Fruit fly (Drosophila melanogaster) whole organism, embryonic: ENCODE results near the gene CG8379.

Experiments
- ATbp ChIP-seq: fragments of 200-800 bp; sonication (Bioruptor generic); optimal IDR thresholded peaks from 2 replicates; lab custom pipeline; 2017; ENCODE audit warnings: missing biosample characterization, mild to moderate bottlenecking, missing genetic modification characterization, missing genetic modification reagents
- BEAF-32 ChIP-seq: fragments of 200-800 bp; sonication (Bioruptor generic); optimal IDR thresholded peaks from 3 replicates; lab custom pipeline; 2017; ENCODE audit warnings: missing biosample characterization, missing genetic modification characterization, mild to moderate bottlenecking, moderate library complexity, missing genetic modification reagents
- CG10462 ChIP-seq: fragments of 200-800 bp; sonication (Bioruptor generic); optimal IDR thresholded peaks from 2 replicates; lab custom pipeline; 2016; ENCODE audit warnings: missing biosample characterization, missing genetic modification characterization
- CG12299 ChIP-seq: fragments of 200-800 bp; sonication (Bioruptor generic); optimal IDR thresholded peaks from 2 replicates; lab custom pipeline; 2018; ENCODE audit warnings: missing biosample characterization, mild to moderate bottlenecking, missing genetic modification characterization
- CG14050 ChIP-seq: fragments of 200-800 bp; sonication (Bioruptor generic); IDR thresholded peaks from 3 replicates; pipeline ENCODE4 v1.3.6; 2022; ENCODE audit warnings: missing biosample characterization, missing genetic modification characterization
- CG17186 ChIP-seq: fragments of 200-800 bp; sonication (Bioruptor generic); optimal IDR thresholded peaks from 3 replicates; lab custom pipeline; 2017; ENCODE audit warnings: missing biosample characterization, missing genetic modification reagents, missing genetic modification characterization
- CG17361 ChIP-seq: fragments of 200-800 bp; sonication (Bioruptor generic); IDR thresholded peaks from 3 replicates; pipeline ENCODE4 v1.3.6; 2022; ENCODE audit warnings: missing biosample characterization, missing genetic modification characterization
- CG2116 ChIP-seq: fragments of 200-800 bp; sonication (Bioruptor generic); optimal IDR thresholded peaks from 3 replicates; lab custom pipeline; 2018; ENCODE audit warnings: missing biosample characterization, mild to moderate bottlenecking, missing genetic modification characterization
- CG32767 ChIP-seq: fragments of 200-800 bp; sonication (Bioruptor generic); IDR thresholded peaks from 2 replicates; pipeline ENCODE4 v1.3.6; 2022; ENCODE audit warnings: missing biosample characterization, missing genetic modification characterization
- CG34224 ChIP-seq: fragments of 200-800 bp; sonication (Bioruptor generic); IDR thresholded peaks from 3 replicates; pipeline ENCODE4 v1.3.6; 2022; ENCODE audit warnings: missing biosample characterization, missing genetic modification characterization; ENCODE audit not compliant: partially characterized antibody
- CG6791 ChIP-seq: fragments of 200-800 bp; sonication (Bioruptor generic); IDR thresholded peaks from 3 replicates; pipeline ENCODE4 v1.3.6; 2022; ENCODE audit warnings: missing biosample characterization, missing genetic modification characterization; ENCODE audit not compliant: partially characterized antibody
- CG7745 ChIP-seq: fragments of 200-800 bp; sonication (Bioruptor generic); optimal IDR thresholded peaks from 2 replicates; lab custom pipeline; 2018; ENCODE audit warnings: missing biosample characterization, mild to moderate bottlenecking, missing genetic modification characterization, moderate library complexity
- CG7786 ChIP-seq: fragments of 200-800 bp; sonication (Bioruptor generic); optimal IDR thresholded peaks from 2 replicates; lab custom pipeline; 2016; ENCODE audit warnings: missing biosample characterization, missing genetic modification characterization
- CG7928 ChIP-seq: fragments of 200-800 bp; sonication (Bioruptor generic); optimal IDR thresholded peaks from 2 replicates; lab custom pipeline; 2017; ENCODE audit warnings: missing biosample characterization, mild to moderate bottlenecking, missing genetic modification characterization
- CG7963 ChIP-seq: fragments of 200-800 bp; sonication (Bioruptor generic); IDR thresholded peaks from 3 replicates; pipeline ENCODE4 v1.3.6; 2022; ENCODE audit warnings: missing biosample characterization, missing genetic modification characterization; ENCODE audit not compliant: partially characterized antibody
- CG8765 ChIP-seq: fragments of 200-800 bp; sonication (Bioruptor generic); IDR thresholded peaks from 2 replicates; pipeline ENCODE4 v1.3.6; 2022; ENCODE audit warnings: missing biosample characterization, missing genetic modification characterization
- CG9797 ChIP-seq: fragments of 200-800 bp; sonication (Bioruptor generic); optimal IDR thresholded peaks from 3 replicates; lab custom pipeline; 2018; ENCODE audit warnings: missing biosample characterization, mild to moderate bottlenecking, missing genetic modification characterization
- D ChIP-seq, 2 experiments: fragments of 200-800 bp in 1 of 2; fragments of >200 bp in 1 of 2; sonication (Bioruptor generic) in 1 of 2; optimal IDR thresholded peaks; 2 replicates in 1 of 2; 3 replicates in 1 of 2; lab custom pipeline; 2017; ENCODE audit warnings: mild to moderate bottlenecking in 1 of 2, missing biosample characterization in 1 of 2, missing genetic modification characterization in 1 of 2, missing genetic modification reagents in 1 of 2
- E2f2 ChIP-seq: fragments of 200-800 bp; sonication (Bioruptor generic); IDR thresholded peaks from 2 replicates; pipeline ENCODE4 v1.3.6; 2022; ENCODE audit warnings: missing biosample characterization, missing genetic modification characterization
- Elba2 ChIP-seq: fragments of 200-800 bp; sonication (Bioruptor generic); optimal IDR thresholded peaks from 3 replicates; lab custom pipeline; 2016; ENCODE audit warnings: missing biosample characterization, missing genetic modification characterization
- HLH4C ChIP-seq: fragments of 200-800 bp; sonication (Bioruptor generic); IDR thresholded peaks from 3 replicates; pipeline ENCODE4 v1.3.6; 2022; ENCODE audit warnings: missing biosample characterization, missing genetic modification characterization; ENCODE audit not compliant: partially characterized antibody
- Jarid2 ChIP-seq: fragments of 200-800 bp; sonication (Bioruptor generic); optimal IDR thresholded peaks from 3 replicates; lab custom pipeline; 2017; ENCODE audit warnings: mild to moderate bottlenecking, missing biosample characterization, missing genetic modification reagents, missing genetic modification characterization
- Kr ChIP-seq: fragments of 200-800 bp; sonication (Bioruptor generic); optimal IDR thresholded peaks from 2 replicates; lab custom pipeline; 2017; ENCODE audit warnings: missing biosample characterization, mild to moderate bottlenecking, missing genetic modification characterization
- Lim3 ChIP-seq: fragments of 200-800 bp; sonication (Bioruptor generic); IDR thresholded peaks from 2 replicates; pipeline ENCODE4 v1.3.6; 2022; ENCODE audit warnings: missing biosample characterization, missing genetic modification characterization
- Meics ChIP-seq: fragments of 200-800 bp; sonication (Bioruptor generic); optimal IDR thresholded peaks from 2 replicates; lab custom pipeline; 2017; ENCODE audit warnings: missing biosample characterization, mild to moderate bottlenecking, missing genetic modification characterization
- Myb ChIP-seq: fragments of 200-800 bp; sonication (Bioruptor generic); optimal IDR thresholded peaks from 2 replicates; lab custom pipeline; 2016; ENCODE audit warnings: missing biosample characterization, missing genetic modification characterization
- ab ChIP-seq: fragments of 200-800 bp; sonication (Bioruptor generic); optimal IDR thresholded peaks from 2 replicates; lab custom pipeline; 2016; ENCODE audit warnings: missing biosample characterization, missing genetic modification characterization
- ac ChIP-seq: fragments of 200-800 bp; sonication (Bioruptor generic); optimal IDR thresholded peaks from 3 replicates; lab custom pipeline; 2017; ENCODE audit warnings: missing biosample characterization, mild to moderate bottlenecking, missing genetic modification characterization
- ara ChIP-seq: fragments of 200-800 bp; sonication (Bioruptor generic); IDR thresholded peaks from 2 replicates; pipeline ENCODE4 v1.3.6; 2022; ENCODE audit warnings: missing biosample characterization, missing genetic modification characterization
- chm ChIP-seq: fragments of 200-800 bp; sonication (Bioruptor generic); IDR thresholded peaks from 2 replicates; pipeline ENCODE4 v1.3.6; 2022; ENCODE audit warnings: missing biosample characterization, missing genetic modification characterization
- corto ChIP-seq: fragments of 200-800 bp; sonication (Bioruptor generic); optimal IDR thresholded peaks from 2 replicates; lab custom pipeline; 2016; ENCODE audit warnings: missing biosample characterization, mild to moderate bottlenecking, missing genetic modification characterization, moderate library complexity
- dpn ChIP-seq, 2 experiments: fragments of 200-800 bp; sonication (Bioruptor generic); optimal IDR thresholded peaks; 3 replicates each; lab custom pipeline; 2016; ENCODE audit warnings: missing biosample characterization in 2 of 2, missing genetic modification characterization in 2 of 2
- ems ChIP-seq: fragments of 200-800 bp; sonication (Bioruptor generic); optimal IDR thresholded peaks from 3 replicates; lab custom pipeline; 2016; ENCODE audit warnings: missing biosample characterization, missing genetic modification characterization
- ewg ChIP-seq: fragments of 200-800 bp; sonication (Bioruptor generic); optimal IDR thresholded peaks from 3 replicates; lab custom pipeline; 2017; ENCODE audit warnings: mild to moderate bottlenecking, missing biosample characterization, missing genetic modification reagents, missing genetic modification characterization
- exex ChIP-seq: fragments of 200-800 bp; sonication (Bioruptor generic); optimal IDR thresholded peaks from 4 replicates; lab custom pipeline; 2018; ENCODE audit warnings: missing biosample characterization, mild to moderate bottlenecking, missing genetic modification characterization, moderate library complexity
- gce ChIP-seq: fragments of 200-800 bp; sonication (Bioruptor generic); IDR thresholded peaks from 3 replicates; pipeline ENCODE4 v1.3.6; 2022; ENCODE audit warnings: missing biosample characterization, missing genetic modification characterization
- h ChIP-seq: fragments of >200 bp; optimal IDR thresholded peaks from 2 replicates; lab custom pipeline; 2017
- hb ChIP-seq: fragments of 200-800 bp; sonication (Bioruptor generic); IDR thresholded peaks from 3 replicates; pipeline ENCODE4 v1.3.6; 2022; ENCODE audit warnings: missing biosample characterization, missing genetic modification characterization; ENCODE audit not compliant: partially characterized antibody
- ind ChIP-seq: fragments of 200-800 bp; sonication (Bioruptor generic); optimal IDR thresholded peaks from 3 replicates; lab custom pipeline; 2016; ENCODE audit warnings: missing biosample characterization, missing genetic modification characterization
- kni ChIP-seq: fragments of 200-800 bp; sonication (Bioruptor generic); optimal IDR thresholded peaks from 3 replicates; lab custom pipeline; 2017; ENCODE audit warnings: mild to moderate bottlenecking, missing biosample characterization, missing genetic modification reagents, missing genetic modification characterization
- knrl ChIP-seq: fragments of 200-800 bp; sonication (Bioruptor generic); IDR thresholded peaks from 3 replicates; pipeline ENCODE4 v1.3.6; 2022; ENCODE audit warnings: missing biosample characterization, missing genetic modification characterization; ENCODE audit not compliant: partially characterized antibody
- mirr ChIP-seq: fragments of 200-800 bp; sonication (Bioruptor generic); optimal IDR thresholded peaks from 3 replicates; lab custom pipeline; 2018; ENCODE audit warnings: missing biosample characterization, mild to moderate bottlenecking, missing genetic modification characterization
- pan ChIP-seq, 4 experiments: fragments of >200 bp in 3 of 4; fragments of 200-800 bp in 1 of 4; sonication (Bioruptor generic) in 1 of 4; optimal IDR thresholded peaks in 3 of 4; IDR thresholded peaks in 1 of 4; 2 replicates each; pipeline versions ENCODE4 v1.3.6 to Lab custom; 2017 to 2022; ENCODE audit warnings: missing biosample characterization in 2 of 4, missing genetic modification characterization in 2 of 4, mixed read lengths in 1 of 4
- pros ChIP-seq: fragments of 200-800 bp; sonication (Bioruptor generic); optimal IDR thresholded peaks from 3 replicates; lab custom pipeline; 2019; ENCODE audit warnings: missing biosample characterization, mild to moderate bottlenecking, missing genetic modification characterization, moderate library complexity
- salm ChIP-seq: fragments of 200-800 bp; sonication (Bioruptor generic); optimal IDR thresholded peaks from 2 replicates; lab custom pipeline; 2018; ENCODE audit warnings: missing biosample characterization, mild to moderate bottlenecking, missing genetic modification characterization
- sens ChIP-seq: fragments of 200-800 bp; sonication (Bioruptor generic); peaks from one replicate; lab custom pipeline; 2016; ENCODE audit warnings: missing biosample characterization, missing genetic modification characterization
- tgo ChIP-seq: fragments of 200-800 bp; sonication (Bioruptor generic); IDR thresholded peaks from 3 replicates; pipeline ENCODE4 v1.3.6; 2022; ENCODE audit warnings: missing biosample characterization, missing genetic modification characterization
- twi ChIP-seq: fragments of 200-800 bp; optimal IDR thresholded peaks from 2 replicates; lab custom pipeline; 2019; ENCODE audit warnings: missing biosample characterization, mild to moderate bottlenecking, missing genetic modification characterization, moderate library complexity

CG8379 gene

DNA sequence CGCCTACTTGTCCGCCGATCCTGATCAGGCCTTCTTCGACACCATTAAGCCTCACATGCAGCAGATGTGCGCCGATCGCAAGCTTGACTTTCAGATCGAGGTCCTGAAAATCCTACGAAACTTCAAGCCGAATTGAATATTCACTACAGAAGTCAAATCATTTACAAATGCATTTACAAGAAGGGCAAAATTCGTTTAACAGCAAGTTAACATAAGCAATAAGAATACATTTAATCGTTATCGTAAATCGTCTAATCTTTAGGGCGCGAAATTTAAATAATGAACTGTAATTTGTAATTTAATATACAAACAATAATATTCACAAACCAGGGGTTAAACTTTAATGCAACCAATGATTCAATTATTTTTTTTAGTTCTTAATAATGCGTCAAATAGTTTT is 17.2 kb upstream of the CG8379 start (continued):
- TF ChIP-seq CG2116 (GFP tag; lab: Kevin White, UChicago) (no peak), CG17361 (no peak), CG17186 (GFP tag; lab: Kevin White, UChicago) (peak; percentile 75), dpn (GFP tag; optimal IDR thresholded peaks at IDR 0.05; lab: Kevin White, UChicago) (no peak), pan (optimal IDR thresholded peaks at IDR 0.05; lab: Kevin White, UChicago) (no peak), pan (GFP tag; optimal IDR thresholded peaks at IDR 0.05 in 1 of 2, IDR thresholded peaks at IDR 0.05 in 1 of 2) (no peak), ab (GFP tag; lab: Kevin White, UChicago) (no peak), Lim3 (no peak), Elba2 (peak; percentile 38), HLH4C (no peak), CG7745 (tag; lab: Kevin White, UChicago) (no peak), CG10462 (GFP tag; lab: Kevin White, UChicago) (no peak), CG14050 (no peak), Meics (no peak), exex (no peak)

DNA sequence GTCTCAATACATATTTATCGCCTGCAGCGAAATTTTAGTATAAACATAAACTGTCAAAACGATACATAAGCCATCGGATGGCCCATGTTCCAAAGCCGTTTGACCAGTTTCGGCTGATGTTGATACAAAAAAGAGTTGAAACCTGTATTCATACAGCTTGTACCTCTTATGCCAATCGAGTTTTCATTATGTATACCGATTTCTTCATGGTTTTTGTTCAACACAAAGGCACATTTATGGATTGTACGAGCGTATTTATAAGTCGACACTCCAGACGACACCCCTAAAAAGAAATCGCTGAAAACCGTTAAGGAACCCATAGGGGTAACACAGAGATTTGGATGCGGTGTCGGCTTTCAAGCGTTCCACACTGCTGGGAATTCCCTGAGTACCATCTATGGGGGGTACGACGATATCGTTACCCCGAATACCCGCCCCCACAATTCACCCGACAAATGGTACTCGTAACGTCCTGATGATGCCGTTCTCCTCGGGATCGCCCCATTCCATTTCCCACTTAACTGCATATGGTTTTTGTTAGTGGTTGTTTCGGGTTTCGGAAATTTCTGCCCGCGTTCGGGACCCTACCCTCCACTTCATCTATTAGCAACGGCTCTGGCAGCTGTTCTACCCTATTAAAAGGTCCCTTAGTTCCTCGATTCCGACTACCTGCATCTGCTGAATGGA is 16.2 kb upstream of the CG8379 start:
- no peak for TF ChIP-seq CG7928 (GFP tag; lab: Kevin White, UChicago)
- no peak for TF ChIP-seq Jarid2 (GFP tag; lab: Kevin White, UChicago)
- TF ChIP-seq CG6791, result peak; percentile 68; the same call in 1 of the 3 replicates
- no peak for TF ChIP-seq ATbp (GFP tag; lab: Kevin White, UChicago)
- TF ChIP-seq Myb, result no peak
- no peak for TF ChIP-seq ems (GFP tag; lab: Kevin White, UChicago)
- TF ChIP-seq hb (GFP tag; lab: Robert Waterston, UW), result no peak
- TF ChIP-seq CG34224 (GFP tag; lab: Robert Waterston, UW), result 0 out of 3 replicates have a peak, but pooled peaks have one; percentile 10
- peak; percentile 98 for TF ChIP-seq Kr (GFP tag; lab: Kevin White, UChicago)
- TF ChIP-seq CG8765, result no peak
- 0 out of 2 replicates have a peak, but pooled peaks have one; percentile 10 for TF ChIP-seq ara (GFP tag; lab: Robert Waterston, UW)
- TF ChIP-seq kni (GFP tag; lab: Kevin White, UChicago), result peak; percentile 95
- no peak for TF ChIP-seq ac (GFP tag; lab: Kevin White, UChicago)
- TF ChIP-seq CG12299 (tag; lab: Kevin White, UChicago), result no peak
- TF ChIP-seq gce, result no peak
- TF ChIP-seq corto (GFP tag; lab: Kevin White, UChicago), result peak; percentile 16
- peak; percentile 97 for TF ChIP-seq pros (GFP tag; lab: Kevin White, UChicago)
- no peak for TF ChIP-seq h (lab: Kevin White, UChicago)
- TF ChIP-seq knrl (GFP tag; lab: Robert Waterston, UW), result no peak
- peak; percentile 47 for TF ChIP-seq mirr (GFP tag; lab: Kevin White, UChicago)
- TF ChIP-seq tgo (GFP tag; lab: Robert Waterston, UW), result no peak
- TF ChIP-seq ind (GFP tag; lab: Kevin White, UChicago), result no peak
- no peak for TF ChIP-seq ewg (GFP tag; lab: Kevin White, UChicago)
- TF ChIP-seq salm (tag; lab: Kevin White, UChicago), result no peak
- TF ChIP-seq CG32767 (GFP tag; lab: Robert Waterston, UW), result peak; percentile 51; the same call in 1 of the 2 replicates
- no peak for TF ChIP-seq CG7963 (GFP tag; lab: Robert Waterston, UW)
- no peak for TF ChIP-seq CG9797 (GFP tag; lab: Kevin White, UChicago)
- TF ChIP-seq BEAF-32 (GFP tag; lab: Kevin White, UChicago), result no peak
- no peak for TF ChIP-seq CG7786
- TF ChIP-seq sens, result peak; percentile 75
- no peak for TF ChIP-seq chm
- TF ChIP-seq CG14050, result no peak
- peak; percentile 30 for TF ChIP-seq D (optimal IDR thresholded peaks at IDR 0.05; lab: Kevin White, UChicago)
- TF ChIP-seq D (GFP tag; optimal IDR thresholded peaks at IDR 0.05; lab: Kevin White, UChicago), result no peak
- no peak for TF ChIP-seq E2f2 (GFP tag; lab: Robert Waterston, UW)
- TF ChIP-seq twi (tag; lab: Kevin White, UChicago), result peak; percentile 91
